Worm (Caenorhabditis elegans): ENCODE measurements around the gene F58F12.3.

The F58F12.3 gene

DNA sequence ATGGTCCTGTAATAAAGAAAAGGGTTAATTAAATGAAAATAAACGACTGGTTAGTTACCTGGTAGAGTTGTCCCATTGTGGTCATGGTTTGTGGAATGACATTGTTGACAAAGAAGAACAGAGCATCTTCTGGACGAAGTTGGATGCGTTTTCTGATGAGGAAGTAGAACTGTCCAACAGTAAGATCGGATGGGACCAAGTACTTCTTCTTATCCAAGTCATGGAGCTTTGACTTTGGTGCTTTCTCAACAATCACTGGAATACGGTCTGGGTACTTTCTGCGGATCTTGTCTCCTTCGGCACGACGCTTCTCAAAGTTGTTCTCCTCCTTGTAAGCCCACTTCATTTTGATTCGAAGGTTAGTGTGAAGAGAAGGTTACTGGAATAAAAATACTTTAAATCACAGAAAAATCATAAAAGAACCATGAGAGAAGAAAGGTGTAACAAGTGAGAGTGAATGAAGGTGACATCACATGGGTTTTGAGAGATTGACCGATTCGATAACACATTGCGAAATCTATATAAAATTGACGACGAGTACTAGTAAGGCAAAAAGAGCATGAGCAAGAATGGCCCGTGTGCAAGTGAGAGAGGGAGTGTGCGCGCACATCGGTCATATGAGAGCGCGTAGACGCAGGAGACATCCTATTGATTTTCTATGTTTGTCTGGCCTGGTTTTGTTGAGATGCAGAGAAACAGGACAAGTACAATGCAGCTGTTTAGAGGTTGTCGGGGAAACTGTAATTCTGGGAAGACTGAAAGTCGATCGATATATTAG is 43.6 kb downstream of the F58F12.3 start, which contains the start of gene lgg-1 (continued):
- peak; percentile 45 for TF ChIP-seq dve-1 (tag; optimal IDR thresholded peaks at IDR 0.05; ENCODE audit: insufficient read depth)
- no peak for TF ChIP-seq snpc-4 (tag; optimal IDR thresholded peaks at IDR 0.05)
- no peak for TF ChIP-seq zfp-2 (tag; optimal IDR thresholded peaks at IDR 0.05)
- TF ChIP-seq lin-13 (GFP tag; optimal IDR thresholded peaks at IDR 0.05): no peak
- TF ChIP-seq F26F4.8 (GFP tag; conservative IDR thresholded peaks at IDR 0.05): no peak
- TF ChIP-seq D1046.2 (GFP tag; IDR thresholded peaks at IDR 0.05): no peak
- no peak for TF ChIP-seq ces-1 (GFP tag; optimal IDR thresholded peaks at IDR 0.05)
- peak; percentile 61 to 67 for TF ChIP-seq lsy-2 (tag; optimal IDR thresholded peaks at IDR 0.05)
- no peak for TF ChIP-seq F49E8.2 (tag; optimal IDR thresholded peaks at IDR 0.05; ENCODE audit: borderline replicate concordance)
- TF ChIP-seq nhr-28 (tag; optimal IDR thresholded peaks at IDR 0.05): peak; percentile 31
- peak; percentile 34 for TF ChIP-seq gei-8 (GFP tag; optimal IDR thresholded peaks at IDR 0.05)
- peak; percentile 53; the same call in 1 of the 2 replicates for TF ChIP-seq Y75B8A.6 (GFP tag; IDR thresholded peaks at IDR 0.05)
- TF ChIP-seq T20F7.1 (GFP tag; optimal IDR thresholded peaks at IDR 0.05): no peak
- 0 out of 2 replicates have a peak, but pooled peaks have one; percentile 21 for TF ChIP-seq ceh-44 (GFP tag; IDR thresholded peaks at IDR 0.05)
- peak; percentile 7; the same call in 1 of the 2 replicates for TF ChIP-seq arid-1 (GFP tag; conservative IDR thresholded peaks at IDR 0.05)
- TF ChIP-seq skn-1 (tag; optimal IDR thresholded peaks at IDR 0.05): no peak
- peak; percentile 84 for TF ChIP-seq hlh-30 (tag; optimal IDR thresholded peaks at IDR 0.05; ENCODE audit: insufficient read depth)
- TF ChIP-seq lin-29 (GFP tag; IDR thresholded peaks at IDR 0.05): 0 out of 2 replicates have a peak, but pooled peaks have one; percentile 26
- TF ChIP-seq snpc-1.2 (GFP tag; IDR thresholded peaks at IDR 0.05): peak; percentile 61
- no peak; the same call in 1 of the 2 replicates for TF ChIP-seq tra-1 (GFP tag; IDR thresholded peaks at IDR 0.05)
- TF ChIP-seq mdl-1 (tag; optimal IDR thresholded peaks at IDR 0.05): peak; percentile 50 to 61
- TF ChIP-seq unc-62 (GFP tag; optimal IDR thresholded peaks at IDR 0.05 in 1 of 2): peak in 1 of 2 experiments; percentile 51
- TF ChIP-seq unc-62 (tag; optimal IDR thresholded peaks at IDR 0.05): no peak
- TF ChIP-seq dmd-8 (GFP tag; IDR thresholded peaks at IDR 0.05): 0 out of 2 replicates have a peak, but pooled peaks have one; percentile 12
- no peak for TF ChIP-seq R02D3.7 (tag; optimal IDR thresholded peaks at IDR 0.05)
- TF ChIP-seq lin-39 (tag; optimal IDR thresholded peaks at IDR 0.05): no peak
- no peak for TF ChIP-seq dmd-9 (GFP tag; IDR thresholded peaks at IDR 0.05)
- TF ChIP-seq lim-7 (GFP tag; IDR thresholded peaks at IDR 0.05): 0 out of 2 replicates have a peak, but pooled peaks have one; percentile 39
- TF ChIP-seq ceh-82 (tag; optimal IDR thresholded peaks at IDR 0.05): no peak
- TF ChIP-seq T26A8.4 (GFP tag; IDR thresholded peaks at IDR 0.05): peak; percentile 53; the same call in 1 of the 2 replicates
- no peak for TF ChIP-seq zag-1 (tag; optimal IDR thresholded peaks at IDR 0.05)
- no peak for TF ChIP-seq jun-1 (tag; optimal IDR thresholded peaks at IDR 0.05)
- TF ChIP-seq nhr-237 (tag; optimal IDR thresholded peaks at IDR 0.05): no peak
- TF ChIP-seq daf-16 (GFP tag; optimal IDR thresholded peaks at IDR 0.05): no peak
- peak; percentile 44 for TF ChIP-seq daf-16 (tag; optimal IDR thresholded peaks at IDR 0.05)
- peak; percentile 75 for TF ChIP-seq egl-43 (GFP tag; IDR thresholded peaks at IDR 0.05)
- peak; percentile 56 for TF ChIP-seq dmd-6 (GFP tag; IDR thresholded peaks at IDR 0.05)
- no peak for TF ChIP-seq zip-11 (GFP tag; IDR thresholded peaks at IDR 0.05)

DNA sequence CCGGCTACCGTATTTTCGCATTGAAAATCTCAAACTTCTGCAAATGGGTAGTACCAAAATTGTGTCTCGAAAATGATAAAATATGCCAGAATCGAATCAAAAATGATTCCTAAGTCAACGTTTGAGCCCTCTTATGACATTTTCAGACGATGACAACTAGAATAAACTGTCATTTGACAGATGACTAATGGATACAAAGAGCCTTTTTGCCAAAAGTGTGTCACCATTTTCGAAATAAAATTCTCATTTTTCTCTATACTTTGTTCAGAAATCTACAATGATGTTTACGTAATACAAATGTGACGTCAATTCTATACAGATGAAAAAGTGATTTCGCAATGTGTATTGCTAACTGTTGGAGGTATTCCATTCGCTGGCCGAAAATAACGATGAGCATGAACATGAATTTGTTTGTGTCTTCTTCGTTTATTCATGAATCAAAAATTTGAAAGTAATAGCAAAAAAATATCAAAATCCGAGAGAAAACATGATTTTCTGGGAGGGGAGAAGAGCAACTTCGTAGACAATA is 44.5 kb downstream of the F58F12.3 start:
- TF ChIP-seq zag-1 (tag; optimal IDR thresholded peaks at IDR 0.05) (no peak), dmd-9 (GFP tag; IDR thresholded peaks at IDR 0.05) (peak; percentile 61; the same call in 1 of the 2 replicates), nhr-111 (GFP tag; optimal IDR thresholded peaks at IDR 0.05) (no peak), nhr-76 (tag; optimal IDR thresholded peaks at IDR 0.05) (peak; percentile 19), vab-7 (GFP tag; IDR thresholded peaks at IDR 0.05) (peak; percentile 51), dmd-6 (GFP tag; IDR thresholded peaks at IDR 0.05) (peak; percentile 47; the same call in 1 of the 2 replicates), ctbp-1 (GFP tag; IDR thresholded peaks at IDR 0.05) (peak; percentile 74), nhr-41 (GFP tag; IDR thresholded peaks at IDR 0.05) (no peak), hlh-30 (tag; optimal IDR thresholded peaks at IDR 0.05; ENCODE audit: insufficient read depth) (peak; percentile 61), fkh-10 (GFP tag; optimal IDR thresholded peaks at IDR 0.05) (no peak), fos-1 (tag; optimal IDR thresholded peaks at IDR 0.05) (no peak), cey-2 (tag; optimal IDR thresholded peaks at IDR 0.05; ENCODE audit: borderline replicate concordance, insufficient read depth) (no peak), ceh-32 (tag; optimal IDR thresholded peaks at IDR 0.05; ENCODE audit: poor library complexity) (no peak), hif-1 (tag; optimal IDR thresholded peaks at IDR 0.05) (peak in 1 of 2 experiments; percentile 56), daf-19 (GFP tag; conservative IDR thresholded peaks at IDR 0.05) (peak; percentile 77), jun-1 (tag; optimal IDR thresholded peaks at IDR 0.05) (no peak)
